Fruit fly (Drosophila melanogaster): Measurements from ENCODE around the gene CG31174.

Gene CG31174

DNA sequence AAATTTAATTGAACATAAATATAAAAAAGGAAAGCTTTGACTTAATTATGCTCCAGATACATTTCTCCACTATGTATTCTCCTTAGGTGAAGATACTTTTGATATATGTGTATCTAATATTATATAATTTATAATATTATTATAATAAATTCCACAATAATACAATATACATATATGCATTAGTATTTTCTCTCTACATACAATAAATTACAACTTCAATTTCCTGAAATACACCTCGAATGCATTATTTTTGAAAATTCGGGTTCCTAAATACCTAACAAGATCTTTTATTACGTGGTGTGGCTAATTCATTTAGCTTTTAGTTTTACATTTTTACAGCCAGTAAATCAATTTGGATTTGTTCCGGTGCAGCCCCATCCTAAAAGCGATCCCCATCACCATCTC is 39.0 kb downstream of the CG31174 start:
- TF ChIP-seq CG9139 (GFP tag; optimal IDR thresholded peaks at IDR 0.05), result no peak
- peak; percentile 58 for TF ChIP-seq CG3919 (GFP tag; optimal IDR thresholded peaks at IDR 0.05)
- TF ChIP-seq CG6276 (GFP tag; optimal IDR thresholded peaks at IDR 0.05), result peak; percentile 82
- no peak for TF ChIP-seq Sox102F (GFP tag; optimal IDR thresholded peaks at IDR 0.05)
- TF ChIP-seq CG6792 (GFP tag; optimal IDR thresholded peaks at IDR 0.05), result no peak
- TF ChIP-seq CG3032 (tag; optimal IDR thresholded peaks at IDR 0.05), result peak; percentile 76
- peak; percentile 10 for TF ChIP-seq fd59A (GFP tag; optimal IDR thresholded peaks at IDR 0.05)
- no peak for TF ChIP-seq Smox (GFP tag; optimal IDR thresholded peaks at IDR 0.05)
- TF ChIP-seq Hr38 (GFP tag; optimal IDR thresholded peaks at IDR 0.05), result no peak
- TF ChIP-seq Eip93F (GFP tag; optimal IDR thresholded peaks at IDR 0.05), result no peak
- TF ChIP-seq Ets21C (GFP tag; optimal IDR thresholded peaks at IDR 0.05), result no peak
- TF ChIP-seq net (GFP tag; optimal IDR thresholded peaks at IDR 0.05), result no peak
- peak; percentile 76 for TF ChIP-seq CG8119 (GFP tag; IDR thresholded peaks at IDR 0.05)
- peak in 1 of 2 experiments; percentile 70 for TF ChIP-seq salr (GFP tag; optimal IDR thresholded peaks at IDR 0.05)
- peak; percentile 62 to 66 for TF ChIP-seq ss (GFP tag; optimal IDR thresholded peaks at IDR 0.05)
- peak; percentile 76 for TF ChIP-seq CG10631 (GFP tag; optimal IDR thresholded peaks at IDR 0.05)
- peak; percentile 82 for TF ChIP-seq CG4318 (GFP tag; optimal IDR thresholded peaks at IDR 0.05)
- TF ChIP-seq Gug (GFP tag; IDR thresholded peaks at IDR 0.05), result 0 out of 2 replicates have a peak, but pooled peaks have one; percentile 14
- no peak for TF ChIP-seq esn (GFP tag; optimal IDR thresholded peaks at IDR 0.05)
- TF ChIP-seq Sox14 (GFP tag; optimal IDR thresholded peaks at IDR 0.05), result no peak
- TF ChIP-seq CG16779 (tag; optimal IDR thresholded peaks at IDR 0.05), result peak; percentile 25
- peak; percentile 10 for TF ChIP-seq CG34406 (GFP tag; optimal IDR thresholded peaks at IDR 0.05)
- peak; percentile 91 for TF ChIP-seq CG32006 (GFP tag; optimal IDR thresholded peaks at IDR 0.05)
- no peak for TF ChIP-seq Blimp-1 (GFP tag; optimal IDR thresholded peaks at IDR 0.05)
- no peak for TF ChIP-seq Sox15 (GFP tag; optimal IDR thresholded peaks at IDR 0.05)
- peak; percentile 15 for TF ChIP-seq acj6 (GFP tag; optimal IDR thresholded peaks at IDR 0.05)
- TF ChIP-seq CG1621 (tag; optimal IDR thresholded peaks at IDR 0.05), result peak; percentile 18
- TF ChIP-seq Met (GFP tag; optimal IDR thresholded peaks at IDR 0.05), result no peak
- TF ChIP-seq CG11294 (GFP tag; IDR thresholded peaks at IDR 0.05), result no peak
- TF ChIP-seq vri (GFP tag; optimal IDR thresholded peaks at IDR 0.05), result no peak
- TF ChIP-seq CG31627 (GFP tag; optimal IDR thresholded peaks at IDR 0.05), result no peak
- peak; percentile 62 for TF ChIP-seq Eip78C (GFP tag)
- TF ChIP-seq dac (GFP tag; optimal IDR thresholded peaks at IDR 0.05), result no peak
- no peak for TF ChIP-seq CG6854 (GFP tag; optimal IDR thresholded peaks at IDR 0.05)
- peak; percentile 37 for TF ChIP-seq CG8632 (GFP tag; optimal IDR thresholded peaks at IDR 0.05)
- peak; percentile 34 for TF ChIP-seq dsx (GFP tag; optimal IDR thresholded peaks at IDR 0.05; ENCODE audit: poor library complexity, severe bottlenecking)
- no peak for TF ChIP-seq CG8319 (GFP tag; optimal IDR thresholded peaks at IDR 0.05)
- TF ChIP-seq CG6163 (GFP tag; IDR thresholded peaks at IDR 0.05), result no peak
- peak; percentile 76 for TF ChIP-seq spab (GFP tag; optimal IDR thresholded peaks at IDR 0.05)
- TF ChIP-seq CG6808 (GFP tag; optimal IDR thresholded peaks at IDR 0.05), result peak; percentile 74
- TF ChIP-seq Eip75B (GFP tag; optimal IDR thresholded peaks at IDR 0.05), result no peak
- peak; percentile 25 for TF ChIP-seq OdsH (GFP tag; optimal IDR thresholded peaks at IDR 0.05)
- peak; percentile 68 for TF ChIP-seq CG10669 (GFP tag; optimal IDR thresholded peaks at IDR 0.05)
- TF ChIP-seq CG7368 (GFP tag; optimal IDR thresholded peaks at IDR 0.05), result no peak
- TF ChIP-seq CG11902 (GFP tag; optimal IDR thresholded peaks at IDR 0.05), result no peak
- no peak for TF ChIP-seq fkh (GFP tag; optimal IDR thresholded peaks at IDR 0.05)
- no peak for TF ChIP-seq fd85E (GFP tag; optimal IDR thresholded peaks at IDR 0.05)
- TF ChIP-seq CG15336 (GFP tag; IDR thresholded peaks at IDR 0.05), result peak; percentile 69
- TF ChIP-seq Hr39 (GFP tag; optimal IDR thresholded peaks at IDR 0.05), result no peak
- TF ChIP-seq svp (GFP tag), result no peak
- TF ChIP-seq topi (GFP tag; optimal IDR thresholded peaks at IDR 0.05), result no peak
- peak; percentile 61 for TF ChIP-seq achi (GFP tag; optimal IDR thresholded peaks at IDR 0.05)
- TF ChIP-seq Ets96B (tag; optimal IDR thresholded peaks at IDR 0.05), result peak; percentile 78

All from whole organism, prepupa.